Worm (Caenorhabditis elegans): Measurements from ENCODE around the gene xpc-1.

DNA sequence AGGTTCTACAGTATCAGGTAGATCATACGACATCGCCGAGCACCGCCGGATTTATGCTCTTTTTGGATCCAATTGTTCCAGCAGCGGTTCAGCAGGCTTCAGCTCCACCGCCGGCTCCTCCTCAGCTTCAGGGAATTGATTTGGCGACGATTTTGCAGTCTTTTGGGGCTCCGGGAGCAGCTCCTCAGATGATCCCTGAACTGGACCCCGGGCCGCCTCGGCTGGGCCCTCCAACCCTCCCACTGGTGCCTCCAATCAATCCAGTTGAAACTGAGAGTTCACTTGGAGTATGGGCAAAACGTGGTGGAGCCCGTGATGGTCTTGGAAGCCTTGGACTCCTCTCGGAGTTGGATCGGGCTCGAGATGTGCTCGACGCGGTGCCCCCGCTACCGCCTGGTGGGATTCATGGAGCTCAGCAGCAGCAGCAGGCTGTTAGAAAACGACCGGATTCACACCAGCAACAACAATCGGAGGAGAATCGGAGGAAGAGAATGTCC, 2.0 kb upstream of the xpc-1 start:
- TF ChIP-seq F13H6.1 (tag; optimal IDR thresholded peaks at IDR 0.05) (no peak), unc-62 (GFP tag; optimal IDR thresholded peaks at IDR 0.05) (no peak), mab-5 (tag; optimal IDR thresholded peaks at IDR 0.05) (no peak), R02D3.7 (tag; optimal IDR thresholded peaks at IDR 0.05) (no peak), lin-13 (GFP tag; optimal IDR thresholded peaks at IDR 0.05) (no peak), ama-1 (optimal IDR thresholded peaks at IDR 0.05) (no peak), blmp-1 (tag; optimal IDR thresholded peaks at IDR 0.05; ENCODE audit: insufficient read depth) (no peak), nhr-6 (tag; optimal IDR thresholded peaks at IDR 0.05) (no peak), snpc-4 (tag; optimal IDR thresholded peaks at IDR 0.05) (no peak), dmd-4 (tag; optimal IDR thresholded peaks at IDR 0.05) (no peak)

Data from whole organism, L2 larva.